Fruit fly (Drosophila melanogaster) whole organism: ENCODE data around the gene CG11585.

ENCODE experiments used
- CG8478 ChIP-seq: fragments of >200 bp; optimal IDR thresholded peaks from 2 replicates; lab custom pipeline; 2018; ENCODE audit warnings: inconsistent platforms
- Dll ChIP-seq: fragments of >200 bp; optimal IDR thresholded peaks from 2 replicates; lab custom pipeline; 2017
- EcR ChIP-seq, 2 experiments: fragments of >200 bp; optimal IDR thresholded peaks; 2 replicates each; lab custom pipeline; 2017; ENCODE audit warnings: missing biosample characterization in 2 of 2, missing genetic modification characterization in 2 of 2, missing genetic modification reagents in 2 of 2
- pan ChIP-seq: fragments of >200 bp; optimal IDR thresholded peaks from 2 replicates; lab custom pipeline; 2017
- psq ChIP-seq: fragments of >200 bp; optimal IDR thresholded peaks from 2 replicates; lab custom pipeline; 2017
- usp ChIP-seq: fragments of >200 bp; optimal IDR thresholded peaks from 2 replicates; lab custom pipeline; 2017; ENCODE audit warnings: missing biosample characterization, missing genetic modification characterization, mixed read lengths

CG11585 gene

DNA sequence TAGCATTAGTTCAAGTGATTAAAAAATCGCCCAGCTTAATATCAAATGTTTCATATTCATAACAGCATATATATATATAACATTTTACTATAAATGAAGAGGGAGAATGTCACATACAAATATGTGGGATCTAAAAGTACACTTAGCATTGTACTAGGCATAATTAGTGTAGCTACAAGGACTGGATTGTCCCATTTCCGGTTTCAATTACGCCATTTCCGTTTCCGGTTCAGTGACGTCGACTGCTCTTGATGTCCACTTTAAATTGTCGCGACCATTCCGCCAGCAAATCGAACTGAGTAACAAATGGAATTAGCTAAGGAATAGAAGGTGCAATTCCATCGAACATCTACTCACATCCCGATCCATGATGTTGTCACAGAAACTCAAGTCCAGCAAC, 45.2 kb downstream of the CG11585 start:
- TF ChIP-seq CG8478 (lab: Kevin White, UChicago) (no peak), EcR (GFP tag; optimal IDR thresholded peaks at IDR 0.05; lab: Kevin White, UChicago) (no peak), pan (lab: Kevin White, UChicago) (no peak), psq (lab: Kevin White, UChicago) (no peak), usp (no peak), Dll (lab: Kevin White, UChicago) (no peak)

DNA sequence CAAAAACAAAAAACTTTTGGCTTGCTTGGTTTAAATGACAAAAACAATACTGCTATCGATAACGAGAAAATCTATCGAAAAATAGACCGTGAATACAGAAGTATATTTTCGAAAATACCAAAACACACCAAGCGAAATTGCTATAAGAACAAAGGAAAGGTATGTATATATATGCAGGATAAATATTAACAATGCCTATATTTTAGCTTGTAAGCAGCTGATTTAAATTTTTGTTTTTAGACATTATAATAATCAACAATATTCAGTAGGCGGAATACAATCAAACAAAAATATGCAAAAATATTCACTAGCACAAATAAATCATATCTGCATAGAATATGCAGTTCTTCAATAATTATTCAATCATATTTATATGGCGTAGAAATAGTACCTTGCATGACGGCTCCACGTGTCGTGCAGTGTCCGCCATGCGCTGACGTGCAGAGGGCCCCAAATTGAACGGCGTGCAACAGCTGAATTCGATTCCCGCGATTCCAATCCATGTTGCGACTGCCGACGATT, 48.6 kb downstream of the CG11585 start, which contains the start of the genes Fbxl4 and Dus2:
Fbxl4 (minus strand) TSS at position 51 of the 522 bp plus-strand sequence.
Dus2 (plus strand) TSS at position 116 of the 522 bp plus-strand sequence.
- no peak for TF ChIP-seq EcR (GFP tag; optimal IDR thresholded peaks at IDR 0.05; lab: Kevin White, UChicago)
- no peak for TF ChIP-seq Dll (lab: Kevin White, UChicago)
- no peak for TF ChIP-seq usp
- TF ChIP-seq CG8478 (lab: Kevin White, UChicago): no peak
- TF ChIP-seq pan (lab: Kevin White, UChicago): no peak
- TF ChIP-seq psq (lab: Kevin White, UChicago): no peak
